Worm (Caenorhabditis elegans): ENCODE results near the gene F14F9.3.

DNA sequence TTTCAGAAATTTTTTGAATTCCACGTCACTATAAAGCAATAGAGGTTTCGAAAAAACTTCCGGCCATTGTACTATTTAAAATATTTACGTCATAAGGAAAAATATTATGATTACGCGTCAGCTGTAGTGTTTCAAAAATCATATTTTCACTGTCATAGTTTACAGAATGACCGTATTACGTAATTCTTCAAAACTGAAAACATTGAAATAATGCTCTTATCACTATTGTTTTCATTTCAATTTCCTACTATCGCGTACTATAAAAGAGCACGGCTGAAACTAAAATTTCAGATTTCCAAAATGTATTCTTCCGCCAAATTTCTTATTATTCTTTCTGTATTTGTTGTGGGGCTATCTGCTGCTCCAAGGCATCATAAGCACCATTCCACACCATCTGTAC, 6.5 kb downstream of the F14F9.3 start, which contains the start of gene F14F9.2:
- TF ChIP-seq unc-62 (GFP tag; optimal IDR thresholded peaks at IDR 0.05), result no peak
- no peak for TF ChIP-seq daf-12 (tag; optimal IDR thresholded peaks at IDR 0.05)
- TF ChIP-seq lin-39 (tag; optimal IDR thresholded peaks at IDR 0.05), result no peak
- TF ChIP-seq ztf-11 (tag; optimal IDR thresholded peaks at IDR 0.05), result no peak
- no peak for TF ChIP-seq nhr-237 (tag; optimal IDR thresholded peaks at IDR 0.05)
- no peak for TF ChIP-seq nhr-12 (tag; optimal IDR thresholded peaks at IDR 0.05)
- no peak for TF ChIP-seq pqm-1 (tag; optimal IDR thresholded peaks at IDR 0.05)
- TF ChIP-seq mdl-1 (tag; optimal IDR thresholded peaks at IDR 0.05), result no peak
- TF ChIP-seq egl-27 (tag; optimal IDR thresholded peaks at IDR 0.05), result no peak

All from whole organism, L3 larva.